Worm (Caenorhabditis elegans) whole organism, midembryonic: ENCODE measurements around the gene str-182.

Experiments
- T22C8.4 ChIP-seq: fragments of 200-800 bp; sonication (Bioruptor generic); IDR thresholded peaks from 2 replicates; pipeline ENCODE4 v1.3.6; 2022; ENCODE audit warnings: missing genetic modification characterization, missing compliant biosample characterization
- cog-1 ChIP-seq: sonication (generic microtip); optimal IDR thresholded peaks from 2 replicates; lab custom pipeline; 2016; ENCODE audit warnings: missing genetic modification characterization, missing compliant biosample characterization
- flt-1 ChIP-seq: fragments of 200-800 bp; sonication (Bioruptor generic); IDR thresholded peaks from 2 replicates; pipeline ENCODE4 v1.3.6; 2022; ENCODE audit warnings: missing genetic modification characterization, missing compliant biosample characterization
- tab-1 ChIP-seq: fragments of 200-800 bp; sonication (Bioruptor generic); IDR thresholded peaks from 2 replicates; pipeline ENCODE4 v1.3.6; 2022; ENCODE audit warnings: missing genetic modification characterization, missing compliant biosample characterization
- ztf-23 ChIP-seq: fragments of 200-800 bp; sonication (Bioruptor generic); IDR thresholded peaks from 2 replicates; pipeline ENCODE4 v1.3.6; 2022; ENCODE audit warnings: missing genetic modification reagents, missing genetic modification characterization, missing compliant biosample characterization

ce11 chrV:10245615-10246014 is 12.4 kb upstream of the str-182 start:
- TF ChIP-seq ztf-23 (GFP tag; lab: Robert Waterston, UW) (no peak), tab-1 (GFP tag; lab: Robert Waterston, UW) (no peak), cog-1 (no peak), flt-1 (GFP tag; lab: Robert Waterston, UW) (no peak), T22C8.4 (no peak)
